Worm (Caenorhabditis elegans) whole organism, L2 larva: Measurements from ENCODE around the gene T27E9.2.

Source experiments
- C34F6.9 ChIP-seq: fragments of 150-350 bp; optimal IDR thresholded peaks from 2 replicates; lab custom pipeline; 2014; ENCODE audit warnings: missing biosample characterization, missing genetic modification characterization
- F13H6.1 ChIP-seq: sonication (generic microtip); optimal IDR thresholded peaks from 2 replicates; lab custom pipeline; 2016; ENCODE audit warnings: missing genetic modification characterization, missing compliant biosample characterization
- R02D3.7 ChIP-seq: fragments of 150-350 bp; optimal IDR thresholded peaks from 2 replicates; lab custom pipeline; 2014; ENCODE audit warnings: missing biosample characterization, missing genetic modification characterization
- Y55F3AM.14 ChIP-seq: fragments of 200-800 bp; sonication (Bioruptor generic); optimal IDR thresholded peaks from 2 replicates; lab custom pipeline; 2018; ENCODE audit warnings: mild to moderate bottlenecking, missing genetic modification characterization, missing compliant biosample characterization
- ZK546.5 ChIP-seq: sonication (generic microtip); optimal IDR thresholded peaks from 2 replicates; lab custom pipeline; 2017; ENCODE audit warnings: missing biosample characterization, missing genetic modification characterization
- alr-1 ChIP-seq: fragments of 150-350 bp; optimal IDR thresholded peaks from 2 replicates; lab custom pipeline; 2014; ENCODE audit warnings: missing biosample characterization, missing genetic modification characterization
- aly-2 ChIP-seq: fragments of 150-350 bp; optimal IDR thresholded peaks from 2 replicates; lab custom pipeline; 2014; ENCODE audit warnings: missing biosample characterization, missing genetic modification characterization
- ama-1 ChIP-seq: fragments of 150-350 bp; optimal IDR thresholded peaks from 2 replicates; lab custom pipeline; 2018; ENCODE audit warnings: inconsistent platforms
- blmp-1 ChIP-seq: sonication (generic microtip); optimal IDR thresholded peaks from 2 replicates; lab custom pipeline; 2017; ENCODE audit warnings: missing genetic modification characterization, mild to moderate bottlenecking, missing compliant biosample characterization, antibody characterized with exemption, moderate library complexity; ENCODE audit not compliant: insufficient read depth
- ceh-16 ChIP-seq: fragments of 150-350 bp; optimal IDR thresholded peaks from 2 replicates; lab custom pipeline; 2014; ENCODE audit warnings: missing biosample characterization, missing genetic modification characterization
- ceh-82 ChIP-seq: fragments of 150-350 bp; optimal IDR thresholded peaks from 2 replicates; lab custom pipeline; 2014; ENCODE audit warnings: missing biosample characterization, missing genetic modification characterization
- crh-2 ChIP-seq: sonication (generic microtip); optimal IDR thresholded peaks from 2 replicates; lab custom pipeline; 2017; ENCODE audit warnings: missing biosample characterization, missing genetic modification characterization
- dmd-4 ChIP-seq: sonication (generic microtip); optimal IDR thresholded peaks from 2 replicates; lab custom pipeline; 2017; ENCODE audit warnings: missing biosample characterization, missing genetic modification characterization
- egl-27 ChIP-seq: sonication (generic microtip); optimal IDR thresholded peaks from 3 replicates; lab custom pipeline; 2017; ENCODE audit warnings: missing biosample characterization, missing genetic modification reagents, missing genetic modification characterization
- elt-1 ChIP-seq: fragments of 150-350 bp; optimal IDR thresholded peaks from 2 replicates; lab custom pipeline; 2014; ENCODE audit warnings: missing biosample characterization, missing genetic modification characterization
- elt-3 ChIP-seq: sonication (generic microtip); optimal IDR thresholded peaks from 2 replicates; lab custom pipeline; 2017; ENCODE audit warnings: missing biosample characterization, missing genetic modification characterization
- fos-1 ChIP-seq: fragments of 150-350 bp; optimal IDR thresholded peaks from 2 replicates; lab custom pipeline; 2014; ENCODE audit warnings: missing biosample characterization, missing genetic modification characterization
- gmeb-1 ChIP-seq: fragments of 150-350 bp; optimal IDR thresholded peaks from 2 replicates; lab custom pipeline; 2014; ENCODE audit warnings: missing biosample characterization, missing genetic modification characterization
- lin-11 ChIP-seq: fragments of 150-350 bp; sonication (generic microtip); optimal IDR thresholded peaks from 2 replicates; lab custom pipeline; 2014; ENCODE audit warnings: missing biosample characterization, missing genetic modification characterization, inconsistent platforms, mixed read lengths
- lin-13 ChIP-seq: fragments of 150-350 bp; optimal IDR thresholded peaks from 2 replicates; lab custom pipeline; 2014; ENCODE audit warnings: missing biosample characterization, missing genetic modification reagents, missing genetic modification characterization
- lin-39 ChIP-seq: fragments of 150-350 bp; optimal IDR thresholded peaks from 2 replicates; lab custom pipeline; 2014; ENCODE audit warnings: missing biosample characterization, missing genetic modification reagents, missing genetic modification characterization
- lsy-2 ChIP-seq, 2 experiments: fragments of 150-350 bp in 1 of 2; sonication (generic microtip) in 1 of 2; optimal IDR thresholded peaks; 2 replicates each; lab custom pipeline; 2014 to 2017; ENCODE audit warnings: missing biosample characterization in 2 of 2, missing genetic modification characterization in 2 of 2
- mab-5 ChIP-seq: fragments of 150-350 bp; optimal IDR thresholded peaks from 2 replicates; lab custom pipeline; 2014; ENCODE audit warnings: missing biosample characterization, missing genetic modification characterization
- mbf-1 ChIP-seq: sonication (generic microtip); optimal IDR thresholded peaks from 2 replicates; lab custom pipeline; 2017; ENCODE audit warnings: missing biosample characterization, missing genetic modification characterization
- mdl-1 ChIP-seq, 2 experiments: fragments of 150-350 bp in 1 of 2; sonication (generic microtip) in 1 of 2; optimal IDR thresholded peaks; 2 replicates each; lab custom pipeline; 2017; ENCODE audit warnings: missing biosample characterization in 2 of 2, missing genetic modification characterization in 2 of 2
- nhr-10 ChIP-seq: sonication (generic microtip); optimal IDR thresholded peaks from 2 replicates; lab custom pipeline; 2017; ENCODE audit warnings: missing biosample characterization, missing genetic modification characterization
- nhr-11 ChIP-seq: fragments of 150-350 bp; optimal IDR thresholded peaks from 2 replicates; lab custom pipeline; 2014; ENCODE audit warnings: missing biosample characterization, missing genetic modification characterization
- nhr-129 ChIP-seq: fragments of 150-350 bp; optimal IDR thresholded peaks from 2 replicates; lab custom pipeline; 2014; ENCODE audit warnings: missing biosample characterization, missing genetic modification characterization
- nhr-21 ChIP-seq: fragments of 150-350 bp; optimal IDR thresholded peaks from 2 replicates; lab custom pipeline; 2014; ENCODE audit warnings: missing biosample characterization, missing genetic modification characterization
- nhr-23 ChIP-seq: fragments of 150-350 bp; optimal IDR thresholded peaks from 2 replicates; lab custom pipeline; 2014; ENCODE audit warnings: missing biosample characterization, missing genetic modification reagents, missing genetic modification characterization
- nhr-237 ChIP-seq: fragments of 150-350 bp; optimal IDR thresholded peaks from 2 replicates; lab custom pipeline; 2014; ENCODE audit warnings: missing biosample characterization, missing genetic modification characterization
- nhr-25 ChIP-seq: fragments of 150-350 bp; sonication (generic microtip); optimal IDR thresholded peaks from 3 replicates; lab custom pipeline; 2014; ENCODE audit warnings: missing biosample characterization, missing genetic modification characterization
- nhr-6 ChIP-seq: fragments of 150-350 bp; optimal IDR thresholded peaks from 2 replicates; lab custom pipeline; 2014; ENCODE audit warnings: missing biosample characterization, missing genetic modification characterization
- nhr-77 ChIP-seq: fragments of 150-350 bp; optimal IDR thresholded peaks from 2 replicates; lab custom pipeline; 2014; ENCODE audit warnings: missing biosample characterization, missing genetic modification characterization
- peb-1 ChIP-seq: fragments of 150-350 bp; optimal IDR thresholded peaks from 2 replicates; lab custom pipeline; 2014; ENCODE audit warnings: missing biosample characterization, missing genetic modification characterization
- sem-4 ChIP-seq: fragments of 150-350 bp; optimal IDR thresholded peaks from 2 replicates; lab custom pipeline; 2014; ENCODE audit warnings: missing biosample characterization, missing genetic modification reagents, missing genetic modification characterization
- skn-1 ChIP-seq: sonication (generic microtip); optimal IDR thresholded peaks from 2 replicates; lab custom pipeline; 2017; ENCODE audit warnings: missing biosample characterization, missing genetic modification characterization
- sma-3 ChIP-seq: sonication (generic microtip); optimal IDR thresholded peaks from 2 replicates; lab custom pipeline; 2016; ENCODE audit warnings: missing genetic modification reagents, missing genetic modification characterization, missing compliant biosample characterization
- sma-9 ChIP-seq, 2 experiments: fragments of 150-350 bp in 1 of 2; sonication (generic microtip) in 1 of 2; optimal IDR thresholded peaks; 2 replicates each; lab custom pipeline; 2014 to 2016; ENCODE audit warnings: missing genetic modification characterization in 2 of 2, mild to moderate bottlenecking in 1 of 2, missing biosample characterization in 1 of 2, missing compliant biosample characterization in 1 of 2, missing genetic modification reagents in 1 of 2, moderate library complexity in 1 of 2
- snpc-4 ChIP-seq: fragments of 150-350 bp; optimal IDR thresholded peaks from 2 replicates; lab custom pipeline; 2014; ENCODE audit warnings: missing biosample characterization, missing genetic modification characterization
- unc-39 ChIP-seq: fragments of 150-350 bp; optimal IDR thresholded peaks from 2 replicates; lab custom pipeline; 2014; ENCODE audit warnings: missing biosample characterization, missing genetic modification characterization
- unc-55 ChIP-seq: fragments of 150-350 bp; sonication (generic microtip); optimal IDR thresholded peaks from 3 replicates; lab custom pipeline; 2014; ENCODE audit warnings: missing biosample characterization, missing genetic modification reagents, missing genetic modification characterization
- unc-62 ChIP-seq: fragments of 150-350 bp; optimal IDR thresholded peaks from 2 replicates; lab custom pipeline; 2014; ENCODE audit warnings: missing biosample characterization, missing genetic modification reagents, missing genetic modification characterization
- zag-1 ChIP-seq: fragments of 150-350 bp; optimal IDR thresholded peaks from 2 replicates; lab custom pipeline; 2014; ENCODE audit warnings: missing biosample characterization, missing genetic modification characterization
- ztf-1 ChIP-seq: fragments of 200-800 bp; sonication (Bioruptor generic); conservative IDR thresholded peaks from 2 replicates; pipeline ENCODE4 v1.3.6; 2022; ENCODE audit warnings: missing genetic modification characterization, missing compliant biosample characterization
- ztf-11 ChIP-seq: sonication (generic microtip); optimal IDR thresholded peaks from 2 replicates; lab custom pipeline; 2017; ENCODE audit warnings: missing biosample characterization, missing genetic modification characterization
- ztf-4 ChIP-seq: fragments of 150-350 bp; optimal IDR thresholded peaks from 2 replicates; lab custom pipeline; 2014; ENCODE audit warnings: missing biosample characterization, missing genetic modification characterization

The T27E9.2 gene

DNA sequence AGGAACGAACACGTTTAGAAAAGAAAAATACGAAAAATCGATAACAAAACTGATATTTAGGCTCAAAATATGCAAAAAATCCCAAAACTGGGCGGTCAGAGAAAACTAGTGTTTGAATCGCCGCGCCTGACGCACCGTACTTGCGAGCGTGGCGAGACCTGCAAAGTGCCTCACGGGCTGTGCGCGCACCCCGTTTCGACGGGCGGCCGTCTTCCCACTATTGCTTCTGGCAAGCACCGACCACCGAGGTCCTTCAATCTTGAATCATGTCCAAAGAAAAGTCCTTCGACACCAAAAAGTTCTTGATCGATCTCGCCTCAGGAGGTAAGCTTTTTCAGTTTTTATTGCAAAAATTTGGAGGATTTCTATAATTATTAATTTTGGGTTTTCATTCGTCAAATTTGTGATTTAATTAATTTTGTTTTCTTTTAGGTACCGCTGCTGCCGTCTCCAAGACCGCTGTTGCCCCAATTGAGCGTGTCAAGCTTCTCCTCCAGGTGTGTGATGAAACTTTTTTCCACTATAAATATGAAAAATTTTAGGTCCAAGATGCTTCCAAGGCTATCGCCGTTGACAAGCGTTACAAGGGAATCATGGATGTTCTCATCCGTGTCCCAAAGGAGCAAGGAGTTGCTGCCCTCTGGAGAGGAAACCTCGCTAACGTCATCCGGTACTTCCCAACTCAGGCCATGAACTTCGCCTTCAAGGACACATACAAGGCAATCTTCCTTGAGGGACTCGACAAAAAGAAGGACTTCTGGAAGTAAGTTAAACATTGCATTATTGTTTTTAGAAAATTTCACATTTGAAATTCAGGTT lies 790 bp upstream of the T27E9.2 start, which contains the start of gene ant-1.1:
TSS of gene ant-1.1 (plus strand) at position 199 of the 819 bp plus-strand sequence.
- TF ChIP-seq nhr-11 (tag; lab: Kevin White, UChicago) (no peak), dmd-4 (tag; lab: Kevin White, UChicago) (no peak), nhr-6 (tag; lab: Kevin White, UChicago) (peak; percentile 81), unc-55 (GFP tag; lab: Kevin White, UChicago) (peak; percentile 97), peb-1 (no peak), mbf-1 (tag; lab: Kevin White, UChicago) (no peak), gmeb-1 (peak; percentile 97), nhr-21 (tag; lab: Kevin White, UChicago) (peak; percentile 93), R02D3.7 (tag; lab: Kevin White, UChicago) (no peak), unc-62 (GFP tag; lab: Kevin White, UChicago) (peak; percentile 66), ztf-11 (tag; lab: Kevin White, UChicago) (no peak), snpc-4 (peak; percentile 81), blmp-1 (tag; lab: Kevin White, UChicago) (peak; percentile 68), nhr-25 (tag; lab: Kevin White, UChicago) (peak; percentile 95), C34F6.9 (tag; lab: Kevin White, UChicago) (peak; percentile 89), aly-2 (no peak), ceh-82 (peak; percentile 88), alr-1 (tag; lab: Kevin White, UChicago) (no peak), zag-1 (tag; lab: Kevin White, UChicago) (peak; percentile 85), nhr-23 (tag; lab: Kevin White, UChicago) (no peak), lin-39 (no peak), lin-13 (GFP tag; lab: Kevin White, UChicago) (peak; percentile 96), ceh-16 (tag; lab: Kevin White, UChicago) (peak; percentile 95), ztf-1 (GFP tag; lab: Robert Waterston, UW) (no peak), sem-4 (tag; lab: Kevin White, UChicago) (peak; percentile 90), elt-3 (tag; lab: Kevin White, UChicago) (no peak), sma-3 (GFP tag; lab: Kevin White, UChicago) (peak; percentile 98), nhr-77 (tag; lab: Kevin White, UChicago) (peak; percentile 36), elt-1 (tag; lab: Kevin White, UChicago) (no peak), mab-5 (peak; percentile 93), mdl-1 (tag; optimal IDR thresholded peaks at IDR 0.05; lab: Kevin White, UChicago) (peak in 1 of 2 experiments; percentile 30), skn-1 (tag; lab: Kevin White, UChicago) (no peak), ZK546.5 (tag; lab: Kevin White, UChicago) (peak; percentile 99), lsy-2 (tag; optimal IDR thresholded peaks at IDR 0.05; lab: Kevin White, UChicago) (peak; percentile 99), ama-1 (lab: Kevin White, UChicago) (peak; percentile 92), fos-1 (tag; lab: Kevin White, UChicago) (peak; percentile 52), egl-27 (tag; lab: Kevin White, UChicago) (peak; percentile 62), Y55F3AM.14 (GFP tag; lab: Kevin White, UChicago) (peak; percentile 86), nhr-237 (tag; lab: Kevin White, UChicago) (peak; percentile 46), nhr-10 (tag; lab: Kevin White, UChicago) (peak; percentile 44), unc-39 (no peak), lin-11 (peak; percentile 97), F13H6.1 (tag; lab: Kevin White, UChicago) (peak; percentile 92), ztf-4 (tag; lab: Kevin White, UChicago) (peak; percentile 90), nhr-129 (tag; lab: Kevin White, UChicago) (peak; percentile 91), crh-2 (tag; lab: Kevin White, UChicago) (peak; percentile 94), sma-9 (GFP tag; optimal IDR thresholded peaks at IDR 0.05; lab: Kevin White, UChicago) (peak; percentile 91), sma-9 (tag; optimal IDR thresholded peaks at IDR 0.05; lab: Kevin White, UChicago) (no peak)
